Worm (Caenorhabditis elegans) whole organism, L3 larva: Measurements from ENCODE around the gene cest-5.1.

Source experiments
- ceh-82 ChIP-seq: fragments of 150-350 bp; optimal IDR thresholded peaks from 2 replicates; lab custom pipeline; 2014; ENCODE audit warnings: missing biosample characterization, missing genetic modification characterization
- elt-3 ChIP-seq, 3 experiments: fragments of 150-350 bp in 1 of 3; sonication (generic microtip) in 2 of 3; optimal IDR thresholded peaks; 2 replicates in 2 of 3; 4 replicates in 1 of 3; lab custom pipeline; 2014 to 2017; ENCODE audit warnings: missing biosample characterization in 3 of 3, missing genetic modification characterization in 3 of 3
- lin-39 ChIP-seq: fragments of 150-350 bp; optimal IDR thresholded peaks from 2 replicates; lab custom pipeline; 2018; ENCODE audit warnings: missing biosample characterization, missing genetic modification reagents, missing genetic modification characterization
- nfya-1 ChIP-seq: sonication (generic microtip); optimal IDR thresholded peaks from 2 replicates; lab custom pipeline; 2017; ENCODE audit warnings: missing genetic modification characterization, mild to moderate bottlenecking, missing compliant biosample characterization, antibody characterized with exemption, moderate library complexity; ENCODE audit not compliant: insufficient read depth
- nhr-237 ChIP-seq: fragments of 150-350 bp; optimal IDR thresholded peaks from 2 replicates; lab custom pipeline; 2014; ENCODE audit warnings: missing biosample characterization, missing genetic modification characterization
- ztf-11 ChIP-seq: fragments of 150-350 bp; optimal IDR thresholded peaks from 2 replicates; lab custom pipeline; 2014; ENCODE audit warnings: missing biosample characterization, missing genetic modification characterization

DNA sequence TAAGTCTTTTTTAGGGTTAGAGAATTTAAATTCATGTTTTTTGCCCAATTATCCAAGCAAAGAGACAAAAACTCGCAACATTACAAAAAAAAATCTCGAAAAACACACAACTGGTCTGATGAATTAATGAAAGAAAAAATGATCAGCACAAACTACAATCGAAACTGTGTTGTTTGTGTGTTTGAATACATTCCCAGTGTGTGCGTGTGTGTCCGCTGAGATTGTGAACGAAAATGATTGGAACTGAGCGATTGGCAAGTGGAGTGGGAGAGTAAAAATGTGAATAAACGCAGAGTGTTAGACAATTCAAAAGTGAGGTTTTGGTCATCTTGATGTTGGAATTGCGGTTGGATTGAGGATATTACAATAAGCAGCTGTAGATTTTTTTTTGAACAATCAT is 25.0 kb downstream of the cest-5.1 start:
- TF ChIP-seq ztf-11 (tag; lab: Kevin White, UChicago) (no peak), ceh-82 (tag; lab: Kevin White, UChicago) (no peak), lin-39 (no peak), nhr-237 (tag; lab: Kevin White, UChicago) (no peak), elt-3 (tag; optimal IDR thresholded peaks at IDR 0.05; lab: Kevin White, UChicago) (no peak), nfya-1 (tag; lab: Kevin White, UChicago) (no peak)
